Worm (Caenorhabditis elegans) whole organism, L4/young adult: ENCODE results near the gene C09B8.4.

ENCODE experiments used
- W03F9.2 ChIP-seq: fragments of 150-350 bp; optimal IDR thresholded peaks from 2 replicates; lab custom pipeline; 2014; ENCODE audit warnings: missing biosample characterization, missing genetic modification characterization
- him-1 ChIP-seq: sonication (generic microtip); optimal IDR thresholded peaks from 2 replicates; lab custom pipeline; 2016; ENCODE audit warnings: missing genotype, missing genetic modification reagents, missing genetic modification characterization, missing compliant biosample characterization

- TF ChIP-seq him-1 (tag; lab: Kevin White, UChicago), result no peak
- no peak for TF ChIP-seq W03F9.2 (tag; lab: Kevin White, UChicago)
Measured at ce11 chrX:5992770-5993169, 27.0 kb downstream of the C09B8.4 start, which contains the start of gene F22F4.5.
